Fruit fly (Drosophila melanogaster): Measurements from ENCODE around the gene rudhira.

rudhira gene

DNA sequence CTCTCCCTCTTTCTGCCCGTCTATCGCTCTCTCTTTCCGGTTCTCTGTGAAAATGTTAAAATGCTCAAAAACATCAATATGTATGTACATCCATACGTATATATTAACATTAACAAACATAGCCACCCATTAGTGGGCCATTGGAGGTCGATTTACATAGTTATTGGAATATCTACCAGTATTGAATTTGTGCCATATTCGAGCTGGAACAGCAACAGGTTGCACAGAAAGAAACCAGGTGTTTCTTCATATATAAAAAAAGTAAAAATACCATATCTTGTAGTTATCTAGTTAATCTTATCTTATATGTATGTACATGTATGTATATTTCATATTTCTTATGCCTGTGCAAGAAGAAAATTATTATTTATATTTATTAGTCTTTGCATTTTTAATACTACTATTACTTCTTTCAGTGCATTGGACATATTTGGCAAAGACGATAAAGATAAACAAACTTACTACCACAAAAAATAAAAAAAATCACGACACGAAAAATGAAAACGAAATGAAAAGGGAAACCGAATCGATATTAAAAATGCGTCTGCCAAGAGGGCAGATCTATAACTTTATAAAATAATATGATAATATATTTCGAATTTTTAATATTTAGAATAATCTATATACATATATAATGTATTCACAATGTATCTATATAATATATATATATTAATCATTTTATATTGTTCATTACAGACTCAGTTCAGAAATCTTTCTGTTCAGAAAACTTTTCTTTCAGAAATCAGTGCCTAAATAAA is 32.0 kb downstream of the rudhira start (continued):
- no peak for TF ChIP-seq CG17912 (GFP tag; optimal IDR thresholded peaks at IDR 0.05)
- TF ChIP-seq Aef1 (GFP tag; IDR thresholded peaks at IDR 0.05), result 0 out of 3 replicates have a peak, but pooled peaks have one; percentile 28
- TF ChIP-seq chn (GFP tag; optimal IDR thresholded peaks at IDR 0.05), result no peak
- TF ChIP-seq CG3281 (GFP tag; optimal IDR thresholded peaks at IDR 0.05), result peak; percentile 37
- no peak for TF ChIP-seq Ssrp (tag; optimal IDR thresholded peaks at IDR 0.05)
- peak; percentile 59 for TF ChIP-seq mirr (GFP tag; optimal IDR thresholded peaks at IDR 0.05)
- no peak for TF ChIP-seq Ets97D (GFP tag; optimal IDR thresholded peaks at IDR 0.05)
- TF ChIP-seq CG32767 (GFP tag; IDR thresholded peaks at IDR 0.05), result no peak
- peak; percentile 58 for TF ChIP-seq phol (tag; optimal IDR thresholded peaks at IDR 0.05)
- no peak for TF ChIP-seq lov (optimal IDR thresholded peaks at IDR 0.05)
- no peak for TF ChIP-seq lov (GFP tag; IDR thresholded peaks at IDR 0.05)
- TF ChIP-seq pzg (GFP tag; optimal IDR thresholded peaks at IDR 0.05), result no peak
- TF ChIP-seq shn (GFP tag; optimal IDR thresholded peaks at IDR 0.05), result no peak
- TF ChIP-seq insv (GFP tag; optimal IDR thresholded peaks at IDR 0.05), result no peak
- no peak for TF ChIP-seq kni (GFP tag; optimal IDR thresholded peaks at IDR 0.05)
- no peak for TF ChIP-seq CG6683 (GFP tag; optimal IDR thresholded peaks at IDR 0.05)
- TF ChIP-seq CG1602 (GFP tag; optimal IDR thresholded peaks at IDR 0.05), result no peak
- TF ChIP-seq CG9932 (GFP tag; IDR thresholded peaks at IDR 0.05), result peak; percentile 37
- peak; percentile 65 for TF ChIP-seq CG8924 (tag; optimal IDR thresholded peaks at IDR 0.05)
- TF ChIP-seq Nf-YB (GFP tag; optimal IDR thresholded peaks at IDR 0.05), result peak; percentile 15
- TF ChIP-seq fd64A (GFP tag; optimal IDR thresholded peaks at IDR 0.05), result no peak
- TF ChIP-seq hth (optimal IDR thresholded peaks at IDR 0.05), result no peak
- TF ChIP-seq CG4854 (GFP tag; optimal IDR thresholded peaks at IDR 0.05), result no peak
- TF ChIP-seq CG5245 (GFP tag; optimal IDR thresholded peaks at IDR 0.05), result no peak
- no peak for TF ChIP-seq rib (GFP tag; IDR thresholded peaks at IDR 0.05)
- no peak for TF ChIP-seq ase (GFP tag; IDR thresholded peaks at IDR 0.05)
- no peak for TF ChIP-seq crol (GFP tag; IDR thresholded peaks at IDR 0.05)
- peak; percentile 9 for TF ChIP-seq Dek (tag; optimal IDR thresholded peaks at IDR 0.05)
- no peak for TF ChIP-seq MBD-R2 (GFP tag; IDR thresholded peaks at IDR 0.05)
- TF ChIP-seq CG8290 (GFP tag; optimal IDR thresholded peaks at IDR 0.05), result no peak
- TF ChIP-seq CG8290 (tag; optimal IDR thresholded peaks at IDR 0.05), result peak in 1 of 2 experiments; percentile 51
- no peak for TF ChIP-seq gce (GFP tag; IDR thresholded peaks at IDR 0.05)
- TF ChIP-seq z (GFP tag; IDR thresholded peaks at IDR 0.05), result no peak
- TF ChIP-seq cato (GFP tag; optimal IDR thresholded peaks at IDR 0.05; ENCODE audit: borderline replicate concordance), result no peak
- TF ChIP-seq CG10366 (GFP tag; IDR thresholded peaks at IDR 0.05), result peak; percentile 61
- peak in 1 of 2 experiments; percentile 32 for TF ChIP-seq Eip74EF (GFP tag; optimal IDR thresholded peaks at IDR 0.05)
- TF ChIP-seq CG4820 (GFP tag; optimal IDR thresholded peaks at IDR 0.05), result no peak
- no peak for TF ChIP-seq tna (GFP tag; IDR thresholded peaks at IDR 0.05; ENCODE audit: partially characterized antibody)
- TF ChIP-seq Doc3 (GFP tag; IDR thresholded peaks at IDR 0.05; ENCODE audit: partially characterized antibody), result no peak
- TF ChIP-seq Rx (GFP tag; IDR thresholded peaks at IDR 0.05), result no peak
- no peak for TF ChIP-seq Adf1 (GFP tag; IDR thresholded peaks at IDR 0.05)
- no peak for TF ChIP-seq Lhr (GFP tag; optimal IDR thresholded peaks at IDR 0.05)
- TF ChIP-seq CG10565 (GFP tag; optimal IDR thresholded peaks at IDR 0.05), result no peak
- peak; percentile 34 for TF ChIP-seq Med (GFP tag)
- no peak for TF ChIP-seq Neu2 (GFP tag; optimal IDR thresholded peaks at IDR 0.05; ENCODE audit: borderline replicate concordance)
- no peak for TF ChIP-seq Dll (GFP tag; IDR thresholded peaks at IDR 0.05; ENCODE audit: partially characterized antibody)
- TF ChIP-seq sc (optimal IDR thresholded peaks at IDR 0.05), result no peak
- no peak for TF ChIP-seq sc (GFP tag; optimal IDR thresholded peaks at IDR 0.05)
- 0 out of 2 replicates have a peak, but pooled peaks have one; percentile 17 for TF ChIP-seq CG1024 (GFP tag; IDR thresholded peaks at IDR 0.05)
- no peak for TF ChIP-seq D (optimal IDR thresholded peaks at IDR 0.05)
- TF ChIP-seq D (GFP tag; optimal IDR thresholded peaks at IDR 0.05), result no peak

Data from whole organism, embryonic.